Worm (Caenorhabditis elegans): Measurements from ENCODE around the gene cdf-1.

The cdf-1 gene

DNA sequence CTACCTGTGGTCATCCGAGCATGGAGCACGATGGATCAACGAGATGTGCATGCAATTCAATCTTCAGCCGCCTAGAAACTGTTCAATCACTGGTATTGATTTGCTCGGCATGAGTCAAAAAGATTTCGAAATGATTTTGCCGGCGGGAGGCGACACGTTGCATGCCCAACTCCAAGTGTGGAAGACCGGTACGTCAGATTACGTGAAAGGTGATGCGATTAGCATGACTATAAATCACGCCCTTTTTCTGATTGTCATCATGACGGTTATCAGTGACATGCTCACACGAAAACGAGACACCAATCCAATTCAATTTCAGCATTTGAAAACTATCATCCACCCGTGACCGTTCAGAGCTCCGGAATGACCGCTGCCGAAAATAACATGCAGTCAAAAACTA, 15.7 kb upstream of the cdf-1 start:
- TF ChIP-seq dao-5 (tag; optimal IDR thresholded peaks at IDR 0.05) = no peak
- no peak for TF ChIP-seq him-1 (tag; optimal IDR thresholded peaks at IDR 0.05)
- no peak for TF ChIP-seq W03F9.2 (tag; optimal IDR thresholded peaks at IDR 0.05)

ce11 chrX:6519946-6520345, 15.0 kb upstream of the cdf-1 start:
- no peak for TF ChIP-seq W03F9.2 (tag; optimal IDR thresholded peaks at IDR 0.05)
- TF ChIP-seq him-1 (tag; optimal IDR thresholded peaks at IDR 0.05) = no peak
- no peak for TF ChIP-seq dao-5 (tag; optimal IDR thresholded peaks at IDR 0.05)

DNA sequence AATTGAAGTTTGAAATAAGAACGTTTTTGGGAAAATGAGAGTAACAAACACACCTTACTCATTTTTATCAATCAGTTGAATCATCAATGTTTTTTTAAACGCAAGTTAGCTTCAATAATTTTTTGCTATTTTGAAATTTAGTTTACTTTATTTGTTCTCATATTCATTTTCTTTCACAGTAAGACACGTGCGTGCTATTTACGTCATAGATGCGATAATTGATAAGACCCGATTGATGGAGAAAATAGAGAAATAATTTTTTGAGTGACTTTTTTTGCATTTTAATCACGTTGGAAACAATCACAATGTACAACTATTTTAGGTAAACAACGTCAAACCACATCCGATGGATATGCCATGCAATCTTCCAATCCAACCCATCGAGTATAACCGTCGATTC, 14.5 kb upstream of the cdf-1 start:
- TF ChIP-seq W03F9.2 (tag; optimal IDR thresholded peaks at IDR 0.05) (no peak), dao-5 (tag; optimal IDR thresholded peaks at IDR 0.05) (no peak), him-1 (tag; optimal IDR thresholded peaks at IDR 0.05) (no peak)

ce11 chrX:6518537-6518936, 13.6 kb upstream of the cdf-1 start, which contains the start of gene ets-4:
TSS of gene ets-4 (plus strand) at chrX:6518883.
- TF ChIP-seq dao-5 (tag; optimal IDR thresholded peaks at IDR 0.05) (no peak), W03F9.2 (tag; optimal IDR thresholded peaks at IDR 0.05) (no peak), him-1 (tag; optimal IDR thresholded peaks at IDR 0.05) (no peak)

ce11 chrX:6517025-6517770, 12.3 kb upstream of the cdf-1 start:
- TF ChIP-seq dao-5 (tag; optimal IDR thresholded peaks at IDR 0.05) (no peak), W03F9.2 (tag; optimal IDR thresholded peaks at IDR 0.05) (no peak), him-1 (tag; optimal IDR thresholded peaks at IDR 0.05) (no peak)

DNA sequence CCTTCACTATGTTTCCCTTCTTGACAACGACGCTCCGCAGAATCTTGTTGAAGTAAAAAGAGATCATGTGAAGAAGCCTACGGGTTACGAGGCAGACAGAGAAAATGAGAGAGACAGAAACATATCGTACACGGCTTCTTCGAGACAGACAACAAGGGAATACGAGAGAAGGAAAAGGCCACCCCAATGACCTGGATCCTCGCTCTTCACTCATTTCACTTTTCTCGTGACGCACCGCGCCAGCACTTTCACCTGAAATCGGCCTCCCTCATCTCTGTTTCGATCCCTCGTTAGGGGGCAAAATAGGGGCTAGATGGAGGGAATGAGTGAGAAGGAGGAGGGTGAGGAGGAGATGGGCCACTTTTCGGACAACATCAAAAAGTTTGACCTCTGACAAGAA, 10.3 kb upstream of the cdf-1 start:
- no peak for TF ChIP-seq dao-5 (tag; optimal IDR thresholded peaks at IDR 0.05)
- TF ChIP-seq him-1 (tag; optimal IDR thresholded peaks at IDR 0.05) = no peak
- no peak for TF ChIP-seq W03F9.2 (tag; optimal IDR thresholded peaks at IDR 0.05)

ce11 chrX:6514466-6514865, 9.5 kb upstream of the cdf-1 start:
- no peak for TF ChIP-seq him-1 (tag; optimal IDR thresholded peaks at IDR 0.05)
- no peak for TF ChIP-seq W03F9.2 (tag; optimal IDR thresholded peaks at IDR 0.05)
- TF ChIP-seq dao-5 (tag; optimal IDR thresholded peaks at IDR 0.05) = no peak

ce11 chrX:6511985-6512384, 7.0 kb upstream of the cdf-1 start, which contains the start of gene ttr-35:
TSS of gene ttr-35 (plus strand) at chrX:6512285.
- TF ChIP-seq dao-5 (tag; optimal IDR thresholded peaks at IDR 0.05) (no peak), W03F9.2 (tag; optimal IDR thresholded peaks at IDR 0.05) (no peak), him-1 (tag; optimal IDR thresholded peaks at IDR 0.05) (no peak)

- TF ChIP-seq W03F9.2 (tag; optimal IDR thresholded peaks at IDR 0.05) (no peak), dao-5 (tag; optimal IDR thresholded peaks at IDR 0.05) (no peak), him-1 (tag; optimal IDR thresholded peaks at IDR 0.05) (no peak)
Observed at ce11 chrX:6510627-6511026, 5.7 kb upstream of the cdf-1 start, which contains the start of gene ttr-36. TSS of gene ttr-36 (plus strand) at chrX:6510927.

- TF ChIP-seq him-1 (tag; optimal IDR thresholded peaks at IDR 0.05) = no peak
- TF ChIP-seq dao-5 (tag; optimal IDR thresholded peaks at IDR 0.05) = no peak
- no peak for TF ChIP-seq W03F9.2 (tag; optimal IDR thresholded peaks at IDR 0.05)
Observed at ce11 chrX:6509813-6510212, 4.9 kb upstream of the cdf-1 start.

DNA sequence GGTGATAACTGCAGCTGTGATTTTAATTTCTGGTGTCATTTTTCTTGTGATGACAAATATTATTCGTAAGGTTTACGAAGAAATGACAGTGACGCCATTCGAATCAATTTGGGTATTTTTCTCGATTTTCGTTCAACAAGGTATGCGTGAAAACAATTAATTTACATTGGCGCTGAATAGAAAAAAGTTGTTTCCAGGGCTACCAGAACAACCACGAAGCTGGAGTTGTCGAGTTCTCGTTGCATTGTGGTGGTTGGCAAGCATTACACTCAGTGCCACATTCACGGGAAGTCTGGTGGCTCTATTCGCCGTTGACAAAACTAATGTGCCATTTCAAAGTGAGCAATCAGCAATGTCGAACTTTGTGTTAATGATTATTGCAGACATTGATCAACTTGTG, 2.8 kb upstream of the cdf-1 start:
- no peak for TF ChIP-seq W03F9.2 (tag; optimal IDR thresholded peaks at IDR 0.05)
- TF ChIP-seq him-1 (tag; optimal IDR thresholded peaks at IDR 0.05) = no peak
- TF ChIP-seq dao-5 (tag; optimal IDR thresholded peaks at IDR 0.05) = no peak

DNA sequence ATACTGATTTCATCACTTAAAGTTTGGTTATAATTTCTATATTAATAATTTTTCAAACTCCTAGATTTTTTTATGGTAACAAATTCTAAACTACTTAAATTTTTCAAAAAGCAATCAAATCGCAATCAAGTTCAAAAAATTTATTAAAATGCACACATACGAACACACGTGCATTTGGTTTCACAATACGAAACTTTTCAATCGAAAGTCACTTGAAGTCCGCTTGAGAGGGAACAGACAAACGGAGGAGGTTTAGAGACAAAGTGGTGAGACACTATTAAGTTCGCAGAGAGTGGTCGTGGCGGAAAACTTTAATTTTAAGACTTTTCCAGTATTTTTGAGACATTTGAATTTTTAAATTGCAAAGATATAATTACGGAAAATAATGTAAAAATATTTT, 719 bp upstream of the cdf-1 start, which contains the start of gene glr-8:
glr-8 (plus strand) TSS at position 319 of the 400 bp plus-strand sequence.
- TF ChIP-seq dao-5 (tag; optimal IDR thresholded peaks at IDR 0.05) (no peak), W03F9.2 (tag; optimal IDR thresholded peaks at IDR 0.05) (no peak), him-1 (tag; optimal IDR thresholded peaks at IDR 0.05) (no peak)

DNA sequence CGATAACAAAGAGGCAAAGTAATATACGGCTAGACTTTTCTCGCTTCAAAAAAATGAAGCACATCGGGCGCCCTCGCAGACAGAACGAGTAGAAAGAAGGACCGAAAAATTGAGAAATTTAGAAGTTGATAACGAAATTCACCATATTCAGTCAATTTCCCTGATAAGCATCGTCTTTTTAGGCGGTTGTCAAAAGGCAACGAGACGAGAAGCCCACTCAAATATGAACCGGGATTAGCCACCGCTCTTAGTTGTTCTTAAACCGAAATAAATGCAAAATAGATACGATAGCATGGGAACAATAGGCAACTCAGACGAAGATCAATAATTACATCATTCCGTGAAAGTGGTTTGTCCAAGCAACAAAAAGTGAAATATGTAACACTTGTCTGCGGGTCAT, 1.8 kb downstream of the cdf-1 start:
- TF ChIP-seq dao-5 (tag; optimal IDR thresholded peaks at IDR 0.05) (no peak), him-1 (tag; optimal IDR thresholded peaks at IDR 0.05) (no peak), W03F9.2 (tag; optimal IDR thresholded peaks at IDR 0.05) (no peak)

DNA sequence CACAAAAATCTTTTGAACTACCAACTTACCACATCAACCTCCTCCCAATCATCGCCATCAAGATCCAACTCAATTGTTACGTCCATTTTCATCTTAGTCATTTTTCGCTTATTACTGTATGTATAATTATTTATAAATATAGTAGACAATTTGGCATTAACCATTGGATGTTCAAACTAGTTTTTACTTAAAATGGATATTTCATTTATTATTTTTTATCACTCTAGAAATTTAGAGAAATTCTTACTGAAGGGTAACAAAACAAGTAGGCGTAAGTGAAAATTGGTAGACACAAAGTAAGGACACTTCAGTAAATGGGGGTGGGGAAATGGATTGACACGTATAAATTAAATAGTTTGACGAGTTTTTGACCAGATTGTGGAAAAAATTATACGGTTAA, 5.2 kb downstream of the cdf-1 start, which contains the start of gene actl-1:
actl-1 (minus strand) TSS at position 101 of the 400 bp plus-strand sequence.
- TF ChIP-seq W03F9.2 (tag; optimal IDR thresholded peaks at IDR 0.05) (no peak), dao-5 (tag; optimal IDR thresholded peaks at IDR 0.05) (no peak), him-1 (tag; optimal IDR thresholded peaks at IDR 0.05) (no peak)

- no peak for TF ChIP-seq dao-5 (tag; optimal IDR thresholded peaks at IDR 0.05)
- TF ChIP-seq W03F9.2 (tag; optimal IDR thresholded peaks at IDR 0.05) = no peak
- no peak for TF ChIP-seq him-1 (tag; optimal IDR thresholded peaks at IDR 0.05)
Observed at ce11 chrX:6484780-6485179, 20.2 kb downstream of the cdf-1 start, which contains the start of gene gar-1. TSS of gene gar-1 (minus strand) at chrX:6484880.

Data from whole organism, L4/young adult.